Fruit fly (Drosophila melanogaster): ENCODE measurements around the gene mv.

mv gene

dm6 chr3L:1969539-1970337, 5.8 kb upstream of the mv start, which contains the start of gene CG1927:
TSS of gene CG1927 (minus strand) at chr3L:1970079.
- TF ChIP-seq Hr96 (GFP tag; optimal IDR thresholded peaks at IDR 0.05): no peak
- no peak for TF ChIP-seq Crg-1 (GFP tag; optimal IDR thresholded peaks at IDR 0.05)
- TF ChIP-seq CG33017 (tag; optimal IDR thresholded peaks at IDR 0.05): no peak
- TF ChIP-seq CG14711 (tag; optimal IDR thresholded peaks at IDR 0.05): no peak
- no peak for TF ChIP-seq CG12768 (GFP tag; optimal IDR thresholded peaks at IDR 0.05)
- no peak for TF ChIP-seq cnc (optimal IDR thresholded peaks at IDR 0.05)
- no peak for TF ChIP-seq CG5204 (GFP tag; optimal IDR thresholded peaks at IDR 0.05)
- no peak for TF ChIP-seq toe (GFP tag; optimal IDR thresholded peaks at IDR 0.05)
- no peak for TF ChIP-seq ovo (GFP tag; optimal IDR thresholded peaks at IDR 0.05)
- TF ChIP-seq CG1620 (GFP tag; optimal IDR thresholded peaks at IDR 0.05): no peak
- TF ChIP-seq Clk (GFP tag; optimal IDR thresholded peaks at IDR 0.05): no peak
- TF ChIP-seq CG11617 (GFP tag; optimal IDR thresholded peaks at IDR 0.05): peak; percentile 11
- TF ChIP-seq Mnt (GFP tag; optimal IDR thresholded peaks at IDR 0.05): peak; percentile 26
- no peak for TF ChIP-seq kay (GFP tag; ENCODE audit: borderline replicate concordance)
- TF ChIP-seq bab1 (GFP tag; optimal IDR thresholded peaks at IDR 0.05): peak; percentile 44
- no peak for TF ChIP-seq CG7101 (tag; optimal IDR thresholded peaks at IDR 0.05)
- TF ChIP-seq CG7045 (GFP tag; optimal IDR thresholded peaks at IDR 0.05): no peak
- no peak for TF ChIP-seq pad (GFP tag; optimal IDR thresholded peaks at IDR 0.05)
- peak; percentile 35 for TF ChIP-seq cic (GFP tag; optimal IDR thresholded peaks at IDR 0.05)
- peak; percentile 23 for TF ChIP-seq tj (GFP tag; optimal IDR thresholded peaks at IDR 0.05)

- TF ChIP-seq Mnt (GFP tag; optimal IDR thresholded peaks at IDR 0.05): no peak
- no peak for TF ChIP-seq pad (GFP tag; optimal IDR thresholded peaks at IDR 0.05)
- TF ChIP-seq CG7045 (GFP tag; optimal IDR thresholded peaks at IDR 0.05): no peak
- no peak for TF ChIP-seq Hr96 (GFP tag; optimal IDR thresholded peaks at IDR 0.05)
- TF ChIP-seq Clk (GFP tag; optimal IDR thresholded peaks at IDR 0.05): no peak
- TF ChIP-seq cic (GFP tag; optimal IDR thresholded peaks at IDR 0.05): no peak
- no peak for TF ChIP-seq CG12768 (GFP tag; optimal IDR thresholded peaks at IDR 0.05)
- no peak for TF ChIP-seq CG11617 (GFP tag; optimal IDR thresholded peaks at IDR 0.05)
- no peak for TF ChIP-seq CG1620 (GFP tag; optimal IDR thresholded peaks at IDR 0.05)
- no peak for TF ChIP-seq ovo (GFP tag; optimal IDR thresholded peaks at IDR 0.05)
- TF ChIP-seq CG33017 (tag; optimal IDR thresholded peaks at IDR 0.05): no peak
- TF ChIP-seq cnc (optimal IDR thresholded peaks at IDR 0.05): no peak
- TF ChIP-seq Crg-1 (GFP tag; optimal IDR thresholded peaks at IDR 0.05): no peak
- TF ChIP-seq bab1 (GFP tag; optimal IDR thresholded peaks at IDR 0.05): no peak
- TF ChIP-seq tj (GFP tag; optimal IDR thresholded peaks at IDR 0.05): no peak
- TF ChIP-seq toe (GFP tag; optimal IDR thresholded peaks at IDR 0.05): no peak
- no peak for TF ChIP-seq CG5204 (GFP tag; optimal IDR thresholded peaks at IDR 0.05)
- no peak for TF ChIP-seq CG14711 (tag; optimal IDR thresholded peaks at IDR 0.05)
- TF ChIP-seq CG7101 (tag; optimal IDR thresholded peaks at IDR 0.05): no peak
- TF ChIP-seq kay (GFP tag; ENCODE audit: borderline replicate concordance): no peak
These were observed 4.9 kb upstream of the mv start for dm6 chr3L:1968805-1969378.

dm6 chr3L:1968401-1968800, 4.4 kb upstream of the mv start:
- TF ChIP-seq kay (GFP tag; ENCODE audit: borderline replicate concordance): peak; percentile 91
- TF ChIP-seq CG7045 (GFP tag; optimal IDR thresholded peaks at IDR 0.05): no peak
- no peak for TF ChIP-seq bab1 (GFP tag; optimal IDR thresholded peaks at IDR 0.05)
- no peak for TF ChIP-seq Crg-1 (GFP tag; optimal IDR thresholded peaks at IDR 0.05)

dm6 chr3L:1967452-1968310, 3.7 kb upstream of the mv start:
- TF ChIP-seq bab1 (GFP tag; optimal IDR thresholded peaks at IDR 0.05) (peak; percentile 59), CG11617 (GFP tag; optimal IDR thresholded peaks at IDR 0.05) (no peak), Crg-1 (GFP tag; optimal IDR thresholded peaks at IDR 0.05) (peak; percentile 15), CG7101 (tag; optimal IDR thresholded peaks at IDR 0.05) (peak; percentile 63), CG12768 (GFP tag; optimal IDR thresholded peaks at IDR 0.05) (peak; percentile 47), tj (GFP tag; optimal IDR thresholded peaks at IDR 0.05) (peak; percentile 28), ovo (GFP tag; optimal IDR thresholded peaks at IDR 0.05) (peak; percentile 15), kay (GFP tag; ENCODE audit: borderline replicate concordance) (no peak), CG1620 (GFP tag; optimal IDR thresholded peaks at IDR 0.05) (peak; percentile 17), CG14711 (tag; optimal IDR thresholded peaks at IDR 0.05) (no peak), Clk (GFP tag; optimal IDR thresholded peaks at IDR 0.05) (peak; percentile 49), toe (GFP tag; optimal IDR thresholded peaks at IDR 0.05) (no peak), CG7045 (GFP tag; optimal IDR thresholded peaks at IDR 0.05) (peak; percentile 41), cnc (optimal IDR thresholded peaks at IDR 0.05) (peak in 1 of 2 experiments; percentile 58), Mnt (GFP tag; optimal IDR thresholded peaks at IDR 0.05) (peak; percentile 73), CG5204 (GFP tag; optimal IDR thresholded peaks at IDR 0.05) (no peak), cic (GFP tag; optimal IDR thresholded peaks at IDR 0.05) (peak; percentile 72), CG33017 (tag; optimal IDR thresholded peaks at IDR 0.05) (peak; percentile 60), pad (GFP tag; optimal IDR thresholded peaks at IDR 0.05) (peak; percentile 28), Hr96 (GFP tag; optimal IDR thresholded peaks at IDR 0.05) (no peak)

dm6 chr3L:1964599-1965143, 693 bp upstream of the mv start:
- TF ChIP-seq cic (GFP tag; optimal IDR thresholded peaks at IDR 0.05): peak; percentile 29
- TF ChIP-seq bab1 (GFP tag; optimal IDR thresholded peaks at IDR 0.05): no peak
- no peak for TF ChIP-seq Mnt (GFP tag; optimal IDR thresholded peaks at IDR 0.05)
